Fruit fly (Drosophila melanogaster): Measurements from ENCODE around the gene Obp99d.

- TF ChIP-seq rgr (GFP tag; optimal IDR thresholded peaks at IDR 0.05) (no peak), Dfd (GFP tag; optimal IDR thresholded peaks at IDR 0.05) (no peak), fru (GFP tag; optimal IDR thresholded peaks at IDR 0.05) (no peak), dsf (GFP tag; optimal IDR thresholded peaks at IDR 0.05; ENCODE audit: borderline replicate concordance) (no peak), brk (GFP tag; optimal IDR thresholded peaks at IDR 0.05) (no peak), dmrt93B (GFP tag; optimal IDR thresholded peaks at IDR 0.05) (no peak), h (GFP tag; optimal IDR thresholded peaks at IDR 0.05) (no peak), pan (optimal IDR thresholded peaks at IDR 0.05) (no peak), GATAd (GFP tag; optimal IDR thresholded peaks at IDR 0.05) (no peak)
Measured at dm6 chr3R:29689211-29689610, 25.1 kb upstream of the Obp99d start, which contains the start of gene Obp99c.
